Worm (Caenorhabditis elegans): ENCODE results near the gene capa-1.

- TF ChIP-seq nhr-80 (tag; optimal IDR thresholded peaks at IDR 0.05) (no peak), madf-3 (GFP tag; IDR thresholded peaks at IDR 0.05) (no peak), sptf-2 (GFP tag; optimal IDR thresholded peaks at IDR 0.05) (no peak), snpc-4 (GFP tag; optimal IDR thresholded peaks at IDR 0.05) (no peak), snpc-4 (tag; optimal IDR thresholded peaks at IDR 0.05) (no peak), unc-62 (GFP tag; optimal IDR thresholded peaks at IDR 0.05) (no peak), ztf-6 (GFP tag; IDR thresholded peaks at IDR 0.05) (no peak)
Measured at ce11 chrX:5905764-5906163, 13.4 kb upstream of the capa-1 start.

All from whole organism, young adult.